Fruit fly (Drosophila melanogaster): Measurements from ENCODE around the gene CG10214.

The CG10214 gene

dm6 chr3R:23733771-23734170 is 33.5 kb downstream of the CG10214 start:
- TF ChIP-seq lz (GFP tag; optimal IDR thresholded peaks at IDR 0.05) (no peak), CG6808 (GFP tag; optimal IDR thresholded peaks at IDR 0.05) (no peak), Eip78C (GFP tag) (no peak), Ets21C (GFP tag; optimal IDR thresholded peaks at IDR 0.05) (no peak), fd85E (GFP tag; optimal IDR thresholded peaks at IDR 0.05) (no peak)

dm6 chr3R:23732990-23733512 is 34.2 kb downstream of the CG10214 start, which contains the start of the genes Hmgcr and Rpn9:
Gene Hmgcr (plus strand): TSS chr3R:23733324.
Gene Rpn9 (minus strand): TSS chr3R:23733462.
- TF ChIP-seq achi (GFP tag; optimal IDR thresholded peaks at IDR 0.05) (peak; percentile 100), CG8632 (GFP tag; optimal IDR thresholded peaks at IDR 0.05) (no peak), Eip93F (GFP tag; optimal IDR thresholded peaks at IDR 0.05) (peak; percentile 52), ss (GFP tag; optimal IDR thresholded peaks at IDR 0.05) (no peak), esn (GFP tag; optimal IDR thresholded peaks at IDR 0.05) (peak; percentile 23), Eip78C (GFP tag) (peak; percentile 69), vri (GFP tag; optimal IDR thresholded peaks at IDR 0.05) (peak; percentile 48), Sox15 (GFP tag; optimal IDR thresholded peaks at IDR 0.05) (no peak), OdsH (GFP tag; optimal IDR thresholded peaks at IDR 0.05) (no peak), CG1621 (tag; optimal IDR thresholded peaks at IDR 0.05) (no peak), CG32006 (GFP tag; optimal IDR thresholded peaks at IDR 0.05) (no peak), CG8119 (GFP tag; IDR thresholded peaks at IDR 0.05) (no peak), net (GFP tag; optimal IDR thresholded peaks at IDR 0.05) (no peak), CG3919 (GFP tag; optimal IDR thresholded peaks at IDR 0.05) (peak; percentile 39), dsx (GFP tag; optimal IDR thresholded peaks at IDR 0.05; ENCODE audit: poor library complexity, severe bottlenecking) (peak; percentile 11), Hr39 (GFP tag; optimal IDR thresholded peaks at IDR 0.05) (no peak), fd85E (GFP tag; optimal IDR thresholded peaks at IDR 0.05) (no peak), fkh (GFP tag; optimal IDR thresholded peaks at IDR 0.05) (peak; percentile 1), CG6854 (GFP tag; optimal IDR thresholded peaks at IDR 0.05) (peak; percentile 22), eg (GFP tag; IDR thresholded peaks at IDR 0.05) (peak; percentile 10; the same call in 1 of the 3 replicates), Blimp-1 (GFP tag; optimal IDR thresholded peaks at IDR 0.05) (no peak), Sox14 (GFP tag; optimal IDR thresholded peaks at IDR 0.05) (peak; percentile 39), Eip75B (GFP tag; optimal IDR thresholded peaks at IDR 0.05) (peak; percentile 2)

DNA sequence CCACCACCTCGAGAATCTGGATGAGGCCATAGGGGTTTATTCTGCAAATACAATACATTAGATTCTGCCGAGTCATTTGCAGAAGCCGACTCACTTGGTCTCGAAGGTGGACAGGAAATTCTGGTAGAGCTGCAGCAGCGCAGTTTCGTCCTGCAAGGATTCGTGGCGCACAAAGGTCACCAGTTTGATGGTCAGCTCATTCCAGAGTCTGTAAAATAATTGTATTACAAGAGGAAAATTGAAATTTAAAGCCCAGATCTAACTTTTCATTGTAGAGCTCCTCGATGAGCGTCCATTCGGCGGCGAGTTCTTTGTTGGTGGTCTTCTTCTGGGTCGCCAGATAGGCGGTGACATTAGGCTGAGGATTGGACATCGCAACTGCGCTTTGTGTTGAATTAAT is 34.8 kb downstream of the CG10214 start:
- TF ChIP-seq Blimp-1 (GFP tag; optimal IDR thresholded peaks at IDR 0.05) (no peak), CG16779 (tag; optimal IDR thresholded peaks at IDR 0.05) (no peak), Eip93F (GFP tag; optimal IDR thresholded peaks at IDR 0.05) (no peak), cyc (GFP tag; optimal IDR thresholded peaks at IDR 0.05) (no peak), ss (GFP tag; optimal IDR thresholded peaks at IDR 0.05) (no peak), CG6854 (GFP tag; optimal IDR thresholded peaks at IDR 0.05) (no peak), OdsH (GFP tag; optimal IDR thresholded peaks at IDR 0.05) (no peak), CG15336 (GFP tag; IDR thresholded peaks at IDR 0.05) (no peak), Gug (GFP tag; IDR thresholded peaks at IDR 0.05) (no peak), CG34406 (GFP tag; optimal IDR thresholded peaks at IDR 0.05) (no peak), CG8632 (GFP tag; optimal IDR thresholded peaks at IDR 0.05) (no peak), Sox15 (GFP tag; optimal IDR thresholded peaks at IDR 0.05) (no peak), CG11902 (GFP tag; optimal IDR thresholded peaks at IDR 0.05) (no peak), CG4318 (GFP tag; optimal IDR thresholded peaks at IDR 0.05) (no peak), topi (GFP tag; optimal IDR thresholded peaks at IDR 0.05) (no peak), Hr4 (GFP tag; optimal IDR thresholded peaks at IDR 0.05) (no peak), CG9139 (GFP tag; optimal IDR thresholded peaks at IDR 0.05) (no peak)

- TF ChIP-seq CG6808 (GFP tag; optimal IDR thresholded peaks at IDR 0.05) = no peak
- no peak for TF ChIP-seq Sox102F (GFP tag; optimal IDR thresholded peaks at IDR 0.05)
- TF ChIP-seq svp (GFP tag) = peak; percentile 74
- no peak for TF ChIP-seq CG10631 (GFP tag; optimal IDR thresholded peaks at IDR 0.05)
- TF ChIP-seq cyc (GFP tag; optimal IDR thresholded peaks at IDR 0.05) = no peak
- no peak for TF ChIP-seq CG34406 (GFP tag; optimal IDR thresholded peaks at IDR 0.05)
- TF ChIP-seq CG11762 (GFP tag; optimal IDR thresholded peaks at IDR 0.05; ENCODE audit: insufficient read depth) = no peak
- no peak for TF ChIP-seq Eip93F (GFP tag; optimal IDR thresholded peaks at IDR 0.05)
Observed at dm6 chr3R:23730472-23730801, 36.9 kb downstream of the CG10214 start.
